Fruit fly (Drosophila melanogaster) S2 (cell line): ENCODE data around the gene ImpL1.

ENCODE experiments used
- CG8478 ChIP-seq: fragments of >200 bp; optimal IDR thresholded peaks from 2 replicates; lab custom pipeline; 2018
- CTCF ChIP-seq, 2 experiments: fragments of >200 bp; optimal IDR thresholded peaks; 2 replicates each; lab custom pipeline; 2018

Gene ImpL1

DNA sequence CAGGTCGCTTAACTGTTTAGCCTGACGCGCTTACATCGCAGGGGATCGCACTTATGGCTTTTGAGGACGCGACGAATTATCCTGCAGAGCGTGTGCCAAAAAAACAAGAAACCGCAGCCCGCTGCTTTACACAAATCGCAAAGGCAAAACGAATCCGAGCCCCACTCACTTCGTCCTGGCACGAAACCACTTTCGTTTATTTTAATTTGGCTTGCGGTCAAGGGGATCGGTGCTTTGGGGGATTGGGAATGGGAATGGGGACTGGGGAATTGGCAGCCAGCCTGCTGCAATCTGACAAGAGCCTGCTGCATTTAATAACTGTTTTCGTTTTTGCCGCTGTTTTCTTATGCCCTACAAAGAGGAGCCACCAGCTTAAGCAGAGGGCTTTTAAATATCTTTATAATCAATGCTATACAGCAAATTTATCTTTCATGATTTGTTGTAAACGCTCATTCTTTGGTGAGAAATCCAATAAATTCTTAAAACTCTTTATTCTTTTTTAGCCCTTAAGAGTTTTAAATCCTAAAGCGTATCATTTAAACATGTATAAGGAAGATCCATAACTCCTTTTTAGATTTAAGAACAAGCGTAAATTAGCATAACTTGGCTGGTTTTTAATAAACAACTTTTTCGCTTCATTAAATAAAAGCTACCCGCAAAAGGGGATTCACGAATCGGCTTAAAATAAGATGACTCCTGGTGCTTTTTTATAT is 27.4 kb downstream of the ImpL1 start:
- no peak for TF ChIP-seq CG8478 (lab: Kevin White, UChicago)
- no peak for TF ChIP-seq CTCF (optimal IDR thresholded peaks at IDR 0.05; lab: Kevin White, UChicago)

DNA sequence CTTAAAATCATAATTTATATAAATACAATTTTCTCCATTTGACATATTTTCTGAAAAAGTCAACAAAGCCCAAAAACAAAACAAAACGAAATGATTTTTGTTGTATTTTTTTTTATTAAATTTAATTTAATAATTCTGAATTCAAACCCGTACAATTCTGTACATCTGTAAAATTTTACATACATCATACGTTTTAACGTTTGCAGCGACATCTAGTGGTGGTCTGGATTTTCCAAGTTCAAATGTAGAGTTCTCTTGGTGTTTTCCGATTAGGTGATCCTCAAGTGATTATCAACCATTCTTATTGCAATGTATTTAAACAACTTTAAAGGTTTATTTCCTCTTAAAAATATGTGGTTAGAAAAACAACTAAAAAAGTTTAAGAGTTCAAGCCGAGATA is 28.4 kb downstream of the ImpL1 start:
- TF ChIP-seq CTCF (optimal IDR thresholded peaks at IDR 0.05; lab: Kevin White, UChicago) = peak; percentile 81 to 96
- no peak for TF ChIP-seq CG8478 (lab: Kevin White, UChicago)

dm6 chr3L:13412200-13412885 is 29.8 kb downstream of the ImpL1 start, which contains the start of the genes CG10222 and flr:
CG10222 (minus strand) TSS chr3L:13412453.
flr (plus strand) TSS chr3L:13412843.
- TF ChIP-seq CTCF (optimal IDR thresholded peaks at IDR 0.05; lab: Kevin White, UChicago) (no peak), CG8478 (lab: Kevin White, UChicago) (no peak)

DNA sequence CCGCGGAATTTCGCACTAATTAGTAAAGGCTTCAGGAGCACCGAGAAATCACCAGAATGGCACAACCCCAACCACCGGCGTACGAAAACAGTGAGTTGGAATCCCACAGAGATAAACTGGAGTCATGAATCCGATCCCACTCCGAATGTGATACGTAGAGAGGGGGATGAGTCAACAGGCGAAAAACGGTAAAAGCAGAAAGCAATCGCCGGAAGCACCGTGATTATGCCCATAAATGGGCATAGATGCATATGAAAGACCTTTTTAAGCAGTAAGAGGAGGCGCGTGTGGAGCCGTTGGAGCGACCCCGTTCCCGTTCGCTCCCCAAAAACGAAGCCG is 30.3 kb downstream of the ImpL1 start:
- no peak for TF ChIP-seq CTCF (optimal IDR thresholded peaks at IDR 0.05; lab: Kevin White, UChicago)
- no peak for TF ChIP-seq CG8478 (lab: Kevin White, UChicago)

dm6 chr3L:13420212-13420611 is 37.6 kb downstream of the ImpL1 start:
- TF ChIP-seq CG8478 (lab: Kevin White, UChicago) (no peak), CTCF (optimal IDR thresholded peaks at IDR 0.05; lab: Kevin White, UChicago) (no peak)

dm6 chr3L:13422286-13422787 is 39.8 kb downstream of the ImpL1 start, which contains the start of gene CG32121:
CG32121 (minus strand) TSS chr3L:13422336.
- no peak for TF ChIP-seq CG8478 (lab: Kevin White, UChicago)
- no peak for TF ChIP-seq CTCF (optimal IDR thresholded peaks at IDR 0.05; lab: Kevin White, UChicago)

- no peak for TF ChIP-seq CG8478 (lab: Kevin White, UChicago)
- no peak for TF ChIP-seq CTCF (optimal IDR thresholded peaks at IDR 0.05; lab: Kevin White, UChicago)
Observed at dm6 chr3L:13424068-13424467, 41.5 kb downstream of the ImpL1 start, which contains the start of gene CG33263. CG33263 (minus strand) TSS chr3L:13424168.

DNA sequence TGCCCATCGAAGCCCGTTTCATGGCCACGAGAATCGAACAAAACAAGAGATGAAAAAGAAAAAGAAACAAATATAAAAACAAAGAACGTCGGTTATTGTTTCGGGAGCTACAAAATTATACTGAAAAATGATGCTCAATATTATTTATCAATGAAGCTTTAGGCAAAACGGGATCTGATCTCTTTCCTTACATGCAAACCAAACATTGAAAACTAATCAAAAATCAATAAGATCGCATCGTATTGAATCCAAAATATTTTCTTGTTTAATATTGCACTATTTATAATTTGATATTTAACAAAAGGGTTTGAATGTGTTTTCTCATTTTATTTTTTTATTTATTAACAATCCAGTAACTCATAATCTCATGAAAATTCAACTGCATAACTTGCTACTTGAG is 43.0 kb downstream of the ImpL1 start, which contains the start of gene CG14106:
TSS of gene CG14106 (minus strand) at position 101 of the 400 bp plus-strand sequence.
- TF ChIP-seq CTCF (optimal IDR thresholded peaks at IDR 0.05; lab: Kevin White, UChicago) (no peak), CG8478 (lab: Kevin White, UChicago) (no peak)

dm6 chr3L:13426573-13426972 is 44.0 kb downstream of the ImpL1 start, which contains the start of gene CG14105:
CG14105 (minus strand) TSS chr3L:13426673.
- TF ChIP-seq CTCF (optimal IDR thresholded peaks at IDR 0.05; lab: Kevin White, UChicago) = no peak
- no peak for TF ChIP-seq CG8478 (lab: Kevin White, UChicago)

DNA sequence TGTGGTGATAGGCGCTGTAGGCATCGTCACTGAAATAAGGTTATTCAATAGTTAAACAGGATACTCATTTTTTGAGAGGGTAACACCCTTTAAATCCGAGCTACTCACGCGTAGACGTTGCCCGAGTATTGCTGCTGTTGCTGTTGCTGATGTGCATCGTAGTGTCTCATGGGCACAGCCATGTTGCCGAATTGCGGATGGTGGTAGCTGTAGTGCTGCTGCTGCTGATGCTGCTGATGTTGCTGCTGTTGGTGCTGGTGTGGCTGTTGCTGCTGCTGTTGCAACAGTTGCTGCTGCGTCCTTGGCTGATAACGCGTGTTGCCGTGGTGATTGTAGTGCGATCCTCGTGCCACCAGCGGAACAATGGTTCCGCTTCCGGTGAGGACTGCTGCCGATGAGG is 47.6 kb downstream of the ImpL1 start:
- TF ChIP-seq CG8478 (lab: Kevin White, UChicago) = no peak
- no peak for TF ChIP-seq CTCF (optimal IDR thresholded peaks at IDR 0.05; lab: Kevin White, UChicago)

DNA sequence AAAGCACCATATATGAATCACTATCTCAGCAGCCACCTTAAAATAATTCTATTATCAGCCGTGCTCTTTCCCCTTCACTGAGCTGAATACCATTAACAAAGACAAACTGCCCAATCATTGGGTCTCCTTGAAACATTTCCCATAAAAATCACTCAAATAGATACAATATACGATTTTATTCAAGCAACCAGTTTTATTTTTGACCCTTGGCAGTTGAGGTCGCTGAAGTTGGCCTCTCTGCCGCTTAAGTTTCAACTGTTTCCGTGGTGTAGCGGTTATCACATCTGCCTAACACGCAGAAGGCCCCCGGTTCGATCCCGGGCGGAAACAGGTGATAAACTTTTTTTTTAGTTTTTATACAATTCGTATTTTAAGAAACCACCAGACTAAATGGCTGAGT is 50.2 kb downstream of the ImpL1 start:
- TF ChIP-seq CTCF (optimal IDR thresholded peaks at IDR 0.05; lab: Kevin White, UChicago) (no peak), CG8478 (lab: Kevin White, UChicago) (no peak)

DNA sequence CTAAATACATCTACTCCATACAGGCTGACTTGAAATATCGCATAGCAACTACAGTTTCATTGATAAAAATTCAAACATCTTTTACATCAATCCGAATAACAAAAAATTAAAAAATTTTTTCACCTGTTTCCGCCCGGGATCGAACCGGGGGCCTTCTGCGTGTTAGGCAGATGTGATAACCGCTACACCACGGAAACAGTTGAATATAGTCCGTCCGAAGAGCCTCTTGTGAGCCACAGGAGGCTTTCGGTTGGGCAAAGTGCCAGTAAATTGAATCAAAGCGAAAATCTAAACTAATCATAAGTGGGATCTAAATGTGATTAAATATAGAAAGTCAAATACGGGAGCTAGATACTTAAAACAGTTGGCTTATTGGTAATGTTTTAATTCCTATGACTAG is 51.0 kb downstream of the ImpL1 start:
- no peak for TF ChIP-seq CTCF (optimal IDR thresholded peaks at IDR 0.05; lab: Kevin White, UChicago)
- no peak for TF ChIP-seq CG8478 (lab: Kevin White, UChicago)
